Worm (Caenorhabditis elegans): ENCODE results near the gene srlf-18.
"Not testable (repeated sequence)": the region's sequence is repeated elsewhere in the genome, so short reads cannot be mapped to it uniquely, and the experiment has no call there.

DNA sequence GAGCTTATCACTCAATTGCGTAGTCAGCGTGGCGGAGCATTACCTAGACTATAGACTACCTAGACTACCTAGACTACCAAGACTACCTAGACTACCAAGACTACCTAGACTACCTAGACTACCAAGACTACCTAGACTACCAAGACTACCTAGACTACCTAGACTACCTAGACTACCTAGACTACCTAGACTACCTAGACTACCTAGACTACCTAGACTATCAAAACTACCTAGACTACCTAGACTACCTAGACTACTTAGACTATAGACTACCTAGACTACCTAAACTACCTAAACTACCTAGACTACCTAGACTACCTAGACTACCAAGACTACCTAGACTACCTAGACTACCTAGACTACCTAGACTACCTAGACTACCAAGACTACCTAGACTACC, 30.4 kb downstream of the srlf-18 start:
- not testable (repeated sequence) for TF ChIP-seq skn-1 (tag; optimal IDR thresholded peaks at IDR 0.05); Y55F3AM.14 (GFP tag; optimal IDR thresholded peaks at IDR 0.05); zag-1 (tag; optimal IDR thresholded peaks at IDR 0.05); lin-13 (GFP tag; optimal IDR thresholded peaks at IDR 0.05); mab-5 (tag; optimal IDR thresholded peaks at IDR 0.05); ceh-16 (tag; optimal IDR thresholded peaks at IDR 0.05); elt-1 (tag; optimal IDR thresholded peaks at IDR 0.05); nhr-11 (tag; optimal IDR thresholded peaks at IDR 0.05)

Measured in whole organism, L2 larva.